Fruit fly (Drosophila melanogaster): ENCODE data around the gene zld.

The zld gene

DNA sequence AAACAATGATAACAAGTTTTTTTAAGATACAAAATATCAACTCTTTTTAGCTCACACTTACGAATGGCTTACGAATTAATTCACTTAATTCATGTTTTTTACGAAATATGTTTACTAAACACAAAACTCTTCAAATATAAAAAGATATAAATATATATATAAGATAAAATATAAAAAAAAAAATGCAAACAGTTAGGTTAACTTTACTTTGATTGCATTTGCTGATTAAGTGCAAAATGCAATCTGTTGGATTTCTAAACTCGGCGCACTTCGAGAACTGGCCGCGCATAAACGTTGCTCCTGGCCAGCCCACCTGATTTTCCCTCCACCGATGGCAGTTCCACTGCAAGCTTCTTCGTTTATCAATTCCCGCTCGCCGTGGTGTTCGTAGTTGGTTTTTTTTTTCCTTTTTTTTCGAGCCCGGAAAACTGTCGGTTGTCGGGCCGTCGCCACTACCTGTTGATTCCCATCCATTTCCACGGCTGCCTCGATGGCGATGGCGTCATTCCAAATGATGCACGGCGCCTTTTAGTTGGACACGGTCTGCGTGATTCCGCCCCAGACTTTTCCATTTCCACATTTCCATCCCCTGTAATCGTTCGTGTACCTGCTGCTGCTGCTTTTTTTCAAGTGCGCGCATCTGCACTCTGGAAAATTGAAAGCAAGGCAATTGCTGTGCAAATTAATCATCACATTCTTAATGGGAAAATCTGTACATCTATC, 17.7 kb downstream of the zld start:
- TF ChIP-seq pan (optimal IDR thresholded peaks at IDR 0.05) (no peak), usp (GFP tag; optimal IDR thresholded peaks at IDR 0.05) (no peak), Dll (optimal IDR thresholded peaks at IDR 0.05) (no peak), EcR (GFP tag; optimal IDR thresholded peaks at IDR 0.05) (no peak), psq (optimal IDR thresholded peaks at IDR 0.05) (no peak), CG8478 (optimal IDR thresholded peaks at IDR 0.05) (no peak)

DNA sequence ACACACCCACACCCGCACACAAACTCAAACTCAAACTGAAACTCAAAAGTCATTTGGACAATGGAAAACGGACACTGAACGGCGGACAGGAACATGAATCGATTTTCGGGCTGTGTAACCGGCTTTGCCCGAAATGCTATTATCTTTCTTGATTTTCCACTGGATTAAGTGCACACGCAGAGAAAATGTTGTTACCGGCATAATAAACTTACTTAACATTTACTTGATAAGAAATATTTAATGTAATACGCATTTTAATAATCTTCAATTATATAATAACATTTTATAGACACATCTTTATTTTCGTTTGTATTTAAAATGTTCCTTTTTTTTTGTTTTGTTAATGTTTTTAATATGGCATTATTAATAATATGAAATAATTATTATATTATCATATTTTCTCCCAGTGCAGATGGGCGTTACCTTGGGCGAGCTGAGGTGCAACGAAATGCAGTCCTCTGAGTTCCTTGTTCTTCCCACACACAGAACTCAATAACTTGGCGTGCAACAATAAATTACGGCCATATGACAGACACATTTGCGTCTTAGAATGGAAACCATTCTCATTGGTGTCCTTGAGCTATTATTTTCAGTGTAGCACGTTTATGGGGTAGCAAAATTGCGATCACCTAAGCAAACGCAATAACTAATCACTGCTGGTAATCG, 18.4 kb downstream of the zld start, which contains the start of gene CG12702:
Gene CG12702, minus strand, starts transcription at position 51 of the 666 bp plus-strand sequence.
- no peak for TF ChIP-seq pan (optimal IDR thresholded peaks at IDR 0.05)
- TF ChIP-seq CG8478 (optimal IDR thresholded peaks at IDR 0.05): no peak
- TF ChIP-seq Dll (optimal IDR thresholded peaks at IDR 0.05): no peak
- TF ChIP-seq usp (GFP tag; optimal IDR thresholded peaks at IDR 0.05): no peak
- TF ChIP-seq EcR (GFP tag; optimal IDR thresholded peaks at IDR 0.05): no peak
- no peak for TF ChIP-seq psq (optimal IDR thresholded peaks at IDR 0.05)

DNA sequence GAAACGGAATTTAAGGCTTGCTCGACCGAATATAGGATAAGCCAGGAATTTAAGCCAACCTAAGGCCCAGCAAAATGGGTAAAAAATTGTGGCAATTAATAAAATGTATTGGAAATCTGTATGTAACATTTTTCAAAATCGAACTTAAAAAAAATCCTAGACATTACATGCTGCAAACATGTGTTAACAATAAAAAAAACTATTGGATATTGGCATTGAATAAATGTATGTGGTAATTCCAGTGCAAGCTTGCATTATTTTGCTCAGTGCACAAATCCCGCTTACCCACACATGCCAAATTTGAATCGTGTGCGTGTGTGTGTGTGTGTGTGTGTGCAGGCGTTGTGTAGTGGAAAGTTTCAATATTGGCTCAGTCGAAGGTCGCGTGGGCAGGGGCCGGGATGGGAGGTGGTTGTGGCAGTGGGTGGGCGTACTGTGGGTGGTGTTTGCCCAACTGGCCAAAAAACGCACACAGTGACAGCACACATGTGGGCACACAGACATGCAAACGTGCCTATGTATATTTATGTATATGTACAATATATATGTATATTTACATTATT, 19.8 kb downstream of the zld start:
- TF ChIP-seq Dll (optimal IDR thresholded peaks at IDR 0.05): no peak

DNA sequence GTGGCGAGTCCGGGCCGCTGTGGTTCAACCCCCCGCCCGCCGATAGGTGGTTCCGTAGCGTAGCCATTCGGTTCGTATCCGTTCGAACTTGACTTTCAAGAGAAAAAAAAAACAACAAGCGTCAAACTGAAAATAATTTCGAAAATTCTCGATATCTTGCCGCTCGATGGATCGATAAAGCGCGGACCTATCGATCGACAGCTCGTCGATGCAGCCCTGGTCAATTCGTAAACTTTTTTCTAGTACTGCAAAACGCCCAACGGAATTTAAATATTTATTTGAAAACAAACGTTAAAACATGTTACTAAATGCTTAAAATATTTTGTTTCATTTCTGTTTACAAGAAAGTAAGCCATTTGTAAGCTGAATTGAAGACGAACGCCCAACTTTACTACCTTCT, 21.2 kb downstream of the zld start:
- no peak for TF ChIP-seq pan (optimal IDR thresholded peaks at IDR 0.05)
- no peak for TF ChIP-seq EcR (GFP tag; optimal IDR thresholded peaks at IDR 0.05)
- TF ChIP-seq psq (optimal IDR thresholded peaks at IDR 0.05): no peak
- TF ChIP-seq Dll (optimal IDR thresholded peaks at IDR 0.05): no peak
- TF ChIP-seq usp (GFP tag; optimal IDR thresholded peaks at IDR 0.05): no peak
- TF ChIP-seq CG8478 (optimal IDR thresholded peaks at IDR 0.05): no peak

DNA sequence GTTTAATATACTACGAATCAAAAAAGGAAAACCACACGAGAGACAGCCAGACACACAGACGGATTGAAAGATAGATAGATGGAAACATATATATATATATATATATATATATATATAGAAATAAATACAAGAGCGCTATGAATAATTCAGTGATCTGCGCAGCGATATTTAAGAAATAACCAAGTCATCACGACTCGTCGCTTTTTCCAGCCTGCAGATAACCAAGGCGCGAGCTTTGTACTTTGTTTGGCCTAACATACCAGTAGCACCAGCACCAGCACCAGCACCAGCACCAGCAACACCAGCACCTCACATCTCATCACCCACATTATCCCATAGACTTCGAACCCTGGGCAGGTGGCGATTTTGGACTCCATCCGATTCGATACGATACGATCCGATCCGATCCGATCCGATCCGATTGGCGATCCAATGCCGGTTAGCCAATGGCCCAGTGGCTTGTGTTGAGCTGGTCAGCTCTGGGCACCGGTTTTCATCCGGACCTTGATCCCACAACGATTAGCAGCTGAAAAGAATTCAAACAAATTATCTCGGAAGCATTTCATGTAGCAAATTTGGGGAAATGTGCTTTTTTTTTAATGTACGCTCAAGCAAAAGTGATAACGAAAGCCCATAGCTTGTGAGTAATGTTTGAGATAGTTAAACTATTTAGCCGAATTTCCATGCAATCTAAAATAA, 28.5 kb downstream of the zld start:
- TF ChIP-seq psq (optimal IDR thresholded peaks at IDR 0.05): no peak
- TF ChIP-seq Dll (optimal IDR thresholded peaks at IDR 0.05): no peak
- no peak for TF ChIP-seq usp (GFP tag; optimal IDR thresholded peaks at IDR 0.05)
- no peak for TF ChIP-seq EcR (GFP tag; optimal IDR thresholded peaks at IDR 0.05)
- no peak for TF ChIP-seq pan (optimal IDR thresholded peaks at IDR 0.05)
- no peak for TF ChIP-seq CG8478 (optimal IDR thresholded peaks at IDR 0.05)

DNA sequence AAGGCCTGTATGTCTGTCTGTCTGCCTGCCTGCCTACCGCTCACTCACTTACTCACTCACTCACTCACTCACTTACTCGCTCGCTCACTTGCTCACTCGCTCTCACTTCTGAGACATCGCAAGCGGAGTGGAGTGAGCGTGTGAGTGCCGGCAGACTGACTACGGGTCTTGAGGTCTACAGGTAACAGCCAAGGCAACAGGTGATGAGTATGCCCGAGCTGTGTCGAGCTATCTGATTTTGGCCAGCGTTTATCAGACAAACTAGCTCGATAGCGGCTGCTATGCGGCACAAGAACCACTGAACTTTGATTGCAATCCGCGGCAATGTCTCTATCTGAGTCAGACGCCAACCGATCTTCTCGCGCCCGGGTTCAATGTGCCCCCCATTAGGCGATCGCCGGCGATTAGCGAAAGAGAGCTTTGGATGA, 29.2 kb downstream of the zld start:
- TF ChIP-seq psq (optimal IDR thresholded peaks at IDR 0.05): no peak
- TF ChIP-seq EcR (GFP tag; optimal IDR thresholded peaks at IDR 0.05): no peak
- no peak for TF ChIP-seq CG8478 (optimal IDR thresholded peaks at IDR 0.05)
- TF ChIP-seq Dll (optimal IDR thresholded peaks at IDR 0.05): no peak
- no peak for TF ChIP-seq usp (GFP tag; optimal IDR thresholded peaks at IDR 0.05)

DNA sequence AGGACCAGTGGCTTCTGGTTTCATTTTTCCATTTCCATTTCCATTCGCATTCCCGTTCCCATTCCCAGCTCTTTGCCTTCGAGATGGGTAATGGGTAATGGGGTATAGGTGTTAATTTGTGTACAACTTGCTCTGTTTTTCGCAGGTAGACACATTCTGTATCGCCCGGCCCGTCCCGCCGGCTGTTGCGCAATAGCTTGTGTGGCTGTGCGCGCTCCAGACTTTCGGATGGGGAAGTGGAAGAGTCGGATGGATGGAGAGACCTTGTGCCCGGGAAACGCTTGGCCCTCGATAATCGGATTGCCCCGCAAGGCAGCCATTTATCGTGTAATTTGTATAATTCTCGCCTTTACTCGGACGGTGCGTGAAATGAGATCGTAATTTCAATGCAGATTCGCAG, 29.6 kb downstream of the zld start:
- TF ChIP-seq psq (optimal IDR thresholded peaks at IDR 0.05): no peak
- no peak for TF ChIP-seq EcR (GFP tag; optimal IDR thresholded peaks at IDR 0.05)
- no peak for TF ChIP-seq Dll (optimal IDR thresholded peaks at IDR 0.05)
- TF ChIP-seq usp (GFP tag; optimal IDR thresholded peaks at IDR 0.05): no peak
- no peak for TF ChIP-seq pan (optimal IDR thresholded peaks at IDR 0.05)
- no peak for TF ChIP-seq CG8478 (optimal IDR thresholded peaks at IDR 0.05)

DNA sequence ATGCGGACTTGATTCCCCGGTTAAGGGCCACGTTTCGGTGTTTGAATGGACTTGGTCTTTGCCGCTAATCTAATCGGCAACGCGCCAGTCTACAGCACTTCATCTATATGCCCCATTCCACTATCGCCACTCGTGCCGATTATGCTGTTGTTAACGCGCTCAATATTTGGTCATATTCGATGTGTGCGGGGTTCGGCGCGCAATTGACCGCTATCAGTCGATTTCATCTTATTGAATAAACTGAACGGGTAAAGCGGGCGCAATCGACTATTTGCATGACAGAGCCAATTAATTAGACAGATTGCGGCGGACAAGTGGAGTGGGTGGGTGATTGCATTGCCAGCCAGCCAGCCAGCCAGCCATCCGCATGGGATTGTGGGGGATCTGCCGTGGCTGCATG, 31.0 kb downstream of the zld start:
- TF ChIP-seq Dll (optimal IDR thresholded peaks at IDR 0.05) (no peak), pan (optimal IDR thresholded peaks at IDR 0.05) (no peak), EcR (GFP tag; optimal IDR thresholded peaks at IDR 0.05) (no peak), usp (GFP tag; optimal IDR thresholded peaks at IDR 0.05) (no peak), psq (optimal IDR thresholded peaks at IDR 0.05) (no peak), CG8478 (optimal IDR thresholded peaks at IDR 0.05) (no peak)

DNA sequence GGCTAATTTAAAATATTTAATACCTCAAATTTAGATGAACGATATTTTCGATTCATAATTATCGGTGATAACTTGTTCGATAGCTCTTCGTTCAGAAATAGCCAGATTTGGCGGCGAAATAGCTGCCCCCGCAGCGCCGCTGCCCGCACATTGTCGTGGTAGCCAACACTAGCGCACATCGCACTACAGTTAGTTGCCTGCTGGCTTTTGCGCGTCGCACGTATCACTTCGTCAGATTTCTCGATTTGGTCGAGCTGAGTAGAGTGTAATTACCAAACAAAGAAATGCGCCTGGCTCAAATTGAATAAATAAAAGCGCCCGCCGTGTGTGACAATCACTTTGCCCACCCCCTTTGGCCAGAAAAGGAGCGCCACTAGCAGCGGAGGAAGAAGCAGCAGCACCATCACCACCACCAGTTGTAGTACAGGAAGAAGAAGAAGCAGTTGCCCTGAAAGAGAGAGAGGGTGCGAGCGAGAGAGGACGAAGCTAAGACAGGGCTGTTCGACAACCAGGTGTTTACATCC, 32.7 kb downstream of the zld start, which contains the start of gene Abcd3:
Gene Abcd3, plus strand, starts transcription at position 145 of the 524 bp plus-strand sequence.
- TF ChIP-seq EcR (GFP tag; optimal IDR thresholded peaks at IDR 0.05): no peak
- TF ChIP-seq usp (GFP tag; optimal IDR thresholded peaks at IDR 0.05): no peak
- no peak for TF ChIP-seq psq (optimal IDR thresholded peaks at IDR 0.05)

DNA sequence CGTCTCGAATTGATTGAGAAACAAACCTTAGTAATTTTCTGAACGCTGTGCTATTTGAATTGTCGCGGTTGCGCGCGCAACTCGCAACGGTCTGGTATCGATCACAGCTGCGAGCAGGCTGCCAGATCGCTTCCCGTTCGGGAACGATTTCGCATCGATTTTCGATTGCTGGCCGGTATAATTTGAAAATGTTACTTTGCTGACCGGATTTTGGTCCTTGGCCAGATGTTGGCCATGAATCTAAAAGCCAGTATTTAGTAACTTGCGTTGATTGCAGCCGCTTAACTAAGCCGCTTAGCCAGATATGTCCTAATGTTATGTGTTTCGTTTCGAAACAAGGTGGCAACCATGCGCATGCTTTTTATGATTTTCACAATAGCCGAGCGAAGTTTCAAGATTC, 34.8 kb downstream of the zld start:
- no peak for TF ChIP-seq pan (optimal IDR thresholded peaks at IDR 0.05)
- no peak for TF ChIP-seq usp (GFP tag; optimal IDR thresholded peaks at IDR 0.05)
- no peak for TF ChIP-seq Dll (optimal IDR thresholded peaks at IDR 0.05)

DNA sequence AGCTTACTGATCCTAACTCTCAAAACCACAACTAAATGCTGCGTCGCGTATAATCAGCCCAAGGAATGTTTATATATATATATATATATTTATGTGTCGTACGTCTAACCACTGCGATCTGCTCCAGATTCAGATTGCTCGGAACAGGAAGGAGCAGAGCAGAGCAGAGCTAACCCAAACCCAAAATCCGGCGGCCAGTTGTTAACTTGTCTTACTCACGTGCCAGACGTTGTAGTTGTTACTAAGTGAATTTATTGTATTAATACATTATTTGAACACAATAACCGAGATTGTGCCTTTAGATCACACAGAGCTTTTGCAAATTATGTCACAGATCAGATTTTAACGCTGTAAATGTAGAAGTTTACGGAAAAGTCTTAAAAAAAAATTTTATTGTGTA, 35.3 kb downstream of the zld start, which contains the start of gene Alr:
Gene Alr, plus strand, starts transcription at position 301 of the 400 bp plus-strand sequence.
- TF ChIP-seq CG8478 (optimal IDR thresholded peaks at IDR 0.05) (no peak), psq (optimal IDR thresholded peaks at IDR 0.05) (no peak), EcR (GFP tag; optimal IDR thresholded peaks at IDR 0.05) (no peak), usp (GFP tag; optimal IDR thresholded peaks at IDR 0.05) (no peak), Dll (optimal IDR thresholded peaks at IDR 0.05) (no peak), pan (optimal IDR thresholded peaks at IDR 0.05) (no peak)
